Worm (Caenorhabditis elegans): ENCODE results near the gene mig-21.

mig-21 gene

DNA sequence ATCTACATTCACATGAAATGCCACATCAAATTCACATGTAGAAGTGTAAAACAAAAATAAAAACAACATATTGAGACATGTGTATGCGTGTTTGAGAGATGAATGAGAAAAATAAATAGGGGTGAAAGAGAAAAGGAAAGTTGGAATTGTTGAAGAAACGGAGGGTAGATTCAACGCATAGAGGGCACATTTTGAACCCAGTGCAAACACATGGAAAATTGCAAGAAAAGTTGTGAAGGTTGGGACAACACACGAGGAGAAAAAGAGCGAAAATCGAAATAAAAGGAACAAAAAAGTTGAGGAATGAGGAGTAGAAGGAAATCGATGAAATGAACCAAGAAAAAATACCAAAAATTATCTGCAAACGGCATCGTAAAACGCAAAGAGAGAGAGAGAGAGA is 38.6 kb downstream of the mig-21 start:
- TF ChIP-seq T23F11.4 (GFP tag; optimal IDR thresholded peaks at IDR 0.05): no peak
- TF ChIP-seq K02D7.2 (tag; optimal IDR thresholded peaks at IDR 0.05): no peak
- TF ChIP-seq npax-4 (tag; optimal IDR thresholded peaks at IDR 0.05): no peak
- no peak for TF ChIP-seq sox-4 (tag; optimal IDR thresholded peaks at IDR 0.05)
- TF ChIP-seq hlh-30 (tag; optimal IDR thresholded peaks at IDR 0.05; ENCODE audit: insufficient read depth): no peak
- no peak for TF ChIP-seq nfya-1 (tag; optimal IDR thresholded peaks at IDR 0.05)
- no peak for TF ChIP-seq syd-9 (tag; optimal IDR thresholded peaks at IDR 0.05)
- no peak for TF ChIP-seq C38D4.7 (GFP tag; optimal IDR thresholded peaks at IDR 0.05)
- no peak for TF ChIP-seq fkh-10 (GFP tag; optimal IDR thresholded peaks at IDR 0.05)
- no peak for TF ChIP-seq pqm-1 (tag; optimal IDR thresholded peaks at IDR 0.05)
- no peak for TF ChIP-seq ceh-14 (tag; optimal IDR thresholded peaks at IDR 0.05)
- no peak for TF ChIP-seq fax-1 (tag; optimal IDR thresholded peaks at IDR 0.05)
- no peak for TF ChIP-seq ceh-22 (tag; optimal IDR thresholded peaks at IDR 0.05)

DNA sequence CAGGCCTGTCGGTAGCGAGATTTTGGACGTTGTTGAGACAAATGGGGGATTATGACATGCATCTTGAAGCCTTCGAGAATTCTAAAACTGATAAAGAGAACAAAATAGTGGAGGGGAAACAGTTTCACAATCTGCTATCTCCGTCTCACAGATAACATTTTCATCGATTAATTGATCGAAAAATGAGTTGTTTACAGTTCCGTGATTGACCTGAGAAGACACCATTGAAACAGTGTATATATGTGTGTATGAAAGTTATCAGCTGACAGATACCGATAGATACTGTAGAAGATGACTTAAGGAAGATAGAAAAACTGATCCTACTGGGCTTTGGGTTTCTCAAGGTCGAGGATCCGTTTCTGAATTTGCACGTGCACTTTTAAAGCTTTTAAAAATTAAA is 39.0 kb downstream of the mig-21 start:
- TF ChIP-seq elt-2 (tag; optimal IDR thresholded peaks at IDR 0.05) (peak; percentile 23), K09A11.1 (tag; optimal IDR thresholded peaks at IDR 0.05; ENCODE audit: insufficient read depth) (no peak)

DNA sequence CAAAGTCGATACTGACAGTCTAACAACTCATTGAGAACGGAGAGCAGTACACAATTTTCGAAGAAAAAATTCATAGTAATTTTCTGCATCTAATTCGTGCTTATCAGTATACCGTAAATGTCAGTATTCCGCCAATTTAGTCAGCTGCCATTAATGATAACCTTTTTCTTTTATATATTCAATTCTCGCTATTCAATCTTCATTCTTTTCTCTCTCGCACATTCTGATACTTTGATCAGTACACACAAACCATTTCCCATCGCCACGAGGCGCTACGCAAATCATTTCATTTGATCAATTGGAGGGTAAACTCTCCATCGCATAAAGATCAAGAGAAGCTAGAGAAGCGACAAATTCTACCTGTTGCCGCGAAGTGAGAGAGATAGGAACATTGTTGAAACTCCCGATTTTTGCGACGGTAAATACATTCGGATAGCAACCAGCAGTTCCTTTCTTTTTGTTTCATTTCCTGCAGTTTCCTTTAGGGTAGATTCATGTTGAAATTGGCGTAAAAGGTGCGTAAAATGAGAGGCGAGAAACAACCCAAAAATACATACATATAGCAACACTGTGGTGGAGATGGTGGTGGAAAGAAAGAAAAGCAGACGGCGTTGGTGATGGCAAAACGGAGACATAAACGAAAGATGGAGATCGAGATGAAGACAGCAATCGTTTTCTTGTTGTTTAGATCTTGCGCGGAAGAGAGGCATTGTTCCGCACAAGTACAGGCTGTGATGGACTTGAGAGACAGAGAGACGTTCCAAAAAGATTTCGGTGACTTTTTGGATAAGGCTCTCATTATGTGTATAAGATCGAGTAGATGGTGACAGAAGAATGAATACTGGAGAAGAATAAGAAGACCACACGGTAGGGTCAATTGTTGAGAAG is 39.8 kb downstream of the mig-21 start:
- no peak for TF ChIP-seq pha-4 (tag; optimal IDR thresholded peaks at IDR 0.05)
- peak; percentile 9 for TF ChIP-seq rnt-1 (tag; optimal IDR thresholded peaks at IDR 0.05)
- TF ChIP-seq ets-4 (tag; optimal IDR thresholded peaks at IDR 0.05): peak; percentile 13
- TF ChIP-seq ceh-18 (tag; optimal IDR thresholded peaks at IDR 0.05): peak; percentile 39
- TF ChIP-seq ceh-48 (tag; optimal IDR thresholded peaks at IDR 0.05): no peak
- no peak for TF ChIP-seq nfya-1 (tag; optimal IDR thresholded peaks at IDR 0.05)
- no peak for TF ChIP-seq ceh-45 (GFP tag; IDR thresholded peaks at IDR 0.05)
- TF ChIP-seq unc-55 (GFP tag; optimal IDR thresholded peaks at IDR 0.05): peak; percentile 14

DNA sequence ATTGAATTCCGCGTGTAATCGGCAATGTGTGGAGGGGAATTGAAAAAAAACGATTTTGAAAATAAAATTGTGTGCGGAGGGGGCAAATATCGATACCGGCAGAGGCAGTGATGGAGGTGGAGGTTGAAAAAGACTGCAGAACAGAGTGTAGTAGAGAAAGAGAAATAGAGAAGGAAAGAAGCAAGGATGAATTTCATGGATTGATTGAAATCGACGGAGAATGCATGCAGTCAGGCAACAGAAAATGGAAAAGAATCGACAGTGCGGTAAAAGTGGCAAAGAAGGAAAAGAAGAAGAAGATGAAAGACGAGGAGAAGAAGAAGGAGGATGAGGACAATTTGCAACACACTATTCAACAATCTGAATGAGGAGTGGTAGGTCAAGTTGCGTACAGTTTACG is 41.4 kb downstream of the mig-21 start, which contains the start of gene W04D12.1:
TSS of gene W04D12.1 (plus strand) at position 111 of the 400 bp plus-strand sequence.
- TF ChIP-seq nfya-1 (tag; optimal IDR thresholded peaks at IDR 0.05) (peak; percentile 4), sdc-2 (tag; optimal IDR thresholded peaks at IDR 0.05) (peak; percentile 7), ceh-2 (tag; optimal IDR thresholded peaks at IDR 0.05) (no peak), C38D4.7 (GFP tag; optimal IDR thresholded peaks at IDR 0.05) (peak; percentile 18)

ce11 chrIII:5836261-5836660 is 41.9 kb downstream of the mig-21 start:
- no peak for TF ChIP-seq odd-2 (tag; optimal IDR thresholded peaks at IDR 0.05)
- TF ChIP-seq Y22D7AL.16 (tag; optimal IDR thresholded peaks at IDR 0.05): no peak

ce11 chrIII:5835163-5835871 is 42.9 kb downstream of the mig-21 start:
- TF ChIP-seq hlh-30 (tag; optimal IDR thresholded peaks at IDR 0.05; ENCODE audit: insufficient read depth) (no peak), ets-4 (tag; optimal IDR thresholded peaks at IDR 0.05) (peak; percentile 26), fkh-10 (GFP tag; optimal IDR thresholded peaks at IDR 0.05) (no peak), tbx-2 (tag; optimal IDR thresholded peaks at IDR 0.05) (no peak), pros-1 (tag; optimal IDR thresholded peaks at IDR 0.05) (no peak), sdc-2 (tag; optimal IDR thresholded peaks at IDR 0.05) (no peak), ttx-3 (tag; optimal IDR thresholded peaks at IDR 0.05) (no peak), rnt-1 (tag; optimal IDR thresholded peaks at IDR 0.05) (peak; percentile 49), pqm-1 (tag; optimal IDR thresholded peaks at IDR 0.05) (no peak), elt-4 (tag; optimal IDR thresholded peaks at IDR 0.05) (no peak), syd-9 (tag; optimal IDR thresholded peaks at IDR 0.05) (no peak), ceh-14 (tag; optimal IDR thresholded peaks at IDR 0.05) (no peak), F13H6.1 (tag; optimal IDR thresholded peaks at IDR 0.05) (no peak), ceh-34 (tag; optimal IDR thresholded peaks at IDR 0.05) (peak; percentile 23), sox-2 (GFP tag; IDR thresholded peaks at IDR 0.05) (no peak), nhr-232 (tag; optimal IDR thresholded peaks at IDR 0.05) (no peak), C08G9.2 (tag; optimal IDR thresholded peaks at IDR 0.05) (peak; percentile 46), sox-4 (tag; optimal IDR thresholded peaks at IDR 0.05) (no peak), dmd-4 (tag; optimal IDR thresholded peaks at IDR 0.05; ENCODE audit: borderline replicate concordance) (no peak), ceh-18 (tag; optimal IDR thresholded peaks at IDR 0.05) (peak; percentile 63), unc-42 (tag; optimal IDR thresholded peaks at IDR 0.05) (no peak), C38D4.7 (GFP tag; optimal IDR thresholded peaks at IDR 0.05) (no peak), unc-55 (GFP tag; optimal IDR thresholded peaks at IDR 0.05) (no peak), ahr-1 (tag; optimal IDR thresholded peaks at IDR 0.05) (no peak), elt-2 (tag; optimal IDR thresholded peaks at IDR 0.05) (peak; percentile 89)
